Fruit fly (Drosophila melanogaster): ENCODE data around the gene CG31036.
A peak's percentile ranks its signal among the peaks of the same experiment; 100 is the strongest.

The CG31036 gene

DNA sequence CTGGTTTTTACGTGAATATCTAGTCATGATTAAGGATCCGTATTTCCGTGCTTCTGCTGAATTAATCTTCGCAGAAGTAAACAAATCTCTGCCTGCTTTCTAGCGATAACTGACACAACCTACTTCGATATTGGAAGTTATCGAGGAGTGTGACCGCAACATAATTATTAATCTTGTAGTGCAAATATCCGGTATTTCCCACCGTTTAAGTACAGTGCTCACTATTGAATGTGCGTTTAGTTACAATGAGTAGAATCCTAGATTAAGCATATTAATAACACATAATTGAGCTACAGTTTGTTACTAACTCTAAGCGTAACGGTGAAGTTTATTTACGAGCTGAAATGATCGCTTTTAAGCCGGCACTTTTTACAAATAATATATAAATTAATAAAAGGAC lies 48.1 kb upstream of the CG31036 start (continued):
- TF ChIP-seq CG12104 (GFP tag; optimal IDR thresholded peaks at IDR 0.05) = no peak
- TF ChIP-seq CG11093 (GFP tag; IDR thresholded peaks at IDR 0.05) = no peak
- TF ChIP-seq CG9876 (GFP tag; optimal IDR thresholded peaks at IDR 0.05) = no peak
- TF ChIP-seq mirr (GFP tag; optimal IDR thresholded peaks at IDR 0.05) = peak; percentile 75
- peak; percentile 68 for TF ChIP-seq HLH4C (GFP tag; IDR thresholded peaks at IDR 0.05; ENCODE audit: partially characterized antibody)
- no peak for TF ChIP-seq pb (GFP tag; optimal IDR thresholded peaks at IDR 0.05)
- TF ChIP-seq Dad (GFP tag; optimal IDR thresholded peaks at IDR 0.05) = no peak
- TF ChIP-seq hth (optimal IDR thresholded peaks at IDR 0.05) = no peak
- TF ChIP-seq sna (GFP tag; IDR thresholded peaks at IDR 0.05; ENCODE audit: partially characterized antibody) = 0 out of 2 replicates have a peak, but pooled peaks have one; percentile 49
- TF ChIP-seq wdn (GFP tag; IDR thresholded peaks at IDR 0.05) = no peak
- TF ChIP-seq CG10462 (GFP tag; optimal IDR thresholded peaks at IDR 0.05) = no peak
- no peak for TF ChIP-seq ftz-f1 (GFP tag; optimal IDR thresholded peaks at IDR 0.05)
- peak; percentile 48; the same call in 1 of the 3 replicates for TF ChIP-seq B-H1 (GFP tag; IDR thresholded peaks at IDR 0.05)
- no peak for TF ChIP-seq lov (optimal IDR thresholded peaks at IDR 0.05)
- no peak for TF ChIP-seq lov (GFP tag; IDR thresholded peaks at IDR 0.05)
- TF ChIP-seq eyg (GFP tag; optimal IDR thresholded peaks at IDR 0.05) = no peak
- 0 out of 2 replicates have a peak, but pooled peaks have one; percentile 22 for TF ChIP-seq seq (GFP tag; IDR thresholded peaks at IDR 0.05)
- peak; percentile 38; the same call in 1 of the 2 replicates for TF ChIP-seq sens-2 (GFP tag; IDR thresholded peaks at IDR 0.05)
- no peak for TF ChIP-seq hbn (GFP tag; IDR thresholded peaks at IDR 0.05; ENCODE audit: partially characterized antibody)
- no peak for TF ChIP-seq D (optimal IDR thresholded peaks at IDR 0.05)
- TF ChIP-seq D (GFP tag; optimal IDR thresholded peaks at IDR 0.05) = no peak
- TF ChIP-seq lab (GFP tag; optimal IDR thresholded peaks at IDR 0.05) = no peak
- TF ChIP-seq CG4404 (GFP tag; IDR thresholded peaks at IDR 0.05) = no peak
- no peak for TF ChIP-seq NK7.1 (GFP tag; optimal IDR thresholded peaks at IDR 0.05)
- TF ChIP-seq en (GFP tag; optimal IDR thresholded peaks at IDR 0.05) = no peak

DNA sequence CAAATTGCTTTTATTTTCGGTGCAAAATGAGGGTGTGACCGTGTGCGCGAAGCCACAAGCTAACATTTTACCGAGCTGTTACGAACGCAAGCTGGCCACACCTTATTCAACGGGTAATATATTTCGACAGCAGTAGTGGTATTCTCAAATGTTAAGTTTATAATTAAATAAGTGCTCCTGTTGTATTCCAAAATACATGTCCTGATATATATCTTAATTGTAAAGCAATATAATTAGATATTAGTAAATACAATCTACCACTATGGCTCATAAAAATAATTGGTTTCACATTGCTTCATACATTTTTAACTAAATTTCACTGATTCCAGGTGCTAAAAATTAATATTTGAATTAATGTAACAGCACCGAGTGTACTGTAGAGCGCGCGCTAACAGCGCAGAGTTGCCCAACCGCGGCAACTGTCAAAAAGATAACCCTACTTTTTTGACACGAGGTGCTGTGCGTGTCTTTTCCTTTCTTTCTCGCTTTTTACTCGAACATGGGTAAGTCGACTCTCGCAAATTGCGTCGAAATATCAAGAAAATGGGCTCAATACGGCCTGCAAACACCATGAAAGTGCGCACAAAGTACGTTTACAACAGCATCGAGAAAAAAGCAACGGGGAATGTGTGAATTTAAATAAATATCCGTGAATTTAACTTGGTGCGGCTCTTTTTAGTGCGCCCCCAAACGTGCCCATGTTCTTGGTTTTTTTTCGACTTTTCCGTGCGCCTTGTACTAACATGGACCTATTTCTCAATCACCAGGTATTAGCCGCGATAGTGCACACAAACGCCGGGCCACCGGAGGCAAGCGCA lies 46.3 kb upstream of the CG31036 start, which contains the start of the genes CG15514 and RpS8:
TSS of gene CG15514 (minus strand) at position 63 of the 818 bp plus-strand sequence.
TSS of gene RpS8 (plus strand) at position 151 of the 818 bp plus-strand sequence.
- TF ChIP-seq gfzf (GFP tag; optimal IDR thresholded peaks at IDR 0.05) (peak; percentile 74), Dek (tag; optimal IDR thresholded peaks at IDR 0.05) (peak; percentile 45), CG14050 (GFP tag; IDR thresholded peaks at IDR 0.05) (no peak), MBD-R2 (GFP tag; IDR thresholded peaks at IDR 0.05) (peak; percentile 67), HmgZ (tag; optimal IDR thresholded peaks at IDR 0.05) (peak; percentile 29), CTCF (GFP tag; optimal IDR thresholded peaks at IDR 0.05) (peak; percentile 3), CG11695 (GFP tag; IDR thresholded peaks at IDR 0.05) (0 out of 3 replicates have a peak, but pooled peaks have one; percentile 38), gcm2 (GFP tag; optimal IDR thresholded peaks at IDR 0.05) (no peak), CG13424 (tag; optimal IDR thresholded peaks at IDR 0.05) (peak; percentile 72), sima (GFP tag; optimal IDR thresholded peaks at IDR 0.05) (no peak), tll (GFP tag; optimal IDR thresholded peaks at IDR 0.05) (no peak), bab2 (GFP tag; optimal IDR thresholded peaks at IDR 0.05) (peak; percentile 13), CG8924 (tag; optimal IDR thresholded peaks at IDR 0.05) (peak; percentile 81), CG3281 (GFP tag; optimal IDR thresholded peaks at IDR 0.05) (peak; percentile 57), pan (optimal IDR thresholded peaks at IDR 0.05) (no peak), pan (GFP tag; optimal IDR thresholded peaks at IDR 0.05 in 1 of 2, IDR thresholded peaks at IDR 0.05 in 1 of 2) (peak in 1 of 2 experiments; percentile 54), ash1 (GFP tag; optimal IDR thresholded peaks at IDR 0.05) (peak; percentile 31), bsh (GFP tag; optimal IDR thresholded peaks at IDR 0.05) (peak in 1 of 2 experiments; percentile 51), CG18764 (GFP tag; optimal IDR thresholded peaks at IDR 0.05) (peak; percentile 18), salm (tag; optimal IDR thresholded peaks at IDR 0.05) (no peak), YL-1 (GFP tag; optimal IDR thresholded peaks at IDR 0.05) (peak; percentile 96), CG7745 (tag; optimal IDR thresholded peaks at IDR 0.05) (no peak), ranshi (GFP tag; IDR thresholded peaks at IDR 0.05) (0 out of 2 replicates have a peak, but pooled peaks have one; percentile 26), h (optimal IDR thresholded peaks at IDR 0.05) (no peak), scrt (GFP tag; optimal IDR thresholded peaks at IDR 0.05) (peak; percentile 51), CG17361 (GFP tag; IDR thresholded peaks at IDR 0.05) (peak; percentile 64), CG2199 (GFP tag; IDR thresholded peaks at IDR 0.05) (no peak)
